Worm (Caenorhabditis elegans) whole organism, early embryonic: ENCODE measurements around the gene ZK632.14.

Experiments used
- B0310.2 ChIP-seq: sonication (generic microtip); optimal IDR thresholded peaks from 2 replicates; lab custom pipeline; 2016; ENCODE audit warnings: mild to moderate bottlenecking, missing genetic modification characterization, missing compliant biosample characterization
- F13C5.2 ChIP-seq: sonication (generic microtip); optimal IDR thresholded peaks from 2 replicates; lab custom pipeline; 2017; ENCODE audit warnings: mild to moderate bottlenecking, missing genetic modification characterization, inconsistent platforms, missing compliant biosample characterization
- aly-1 ChIP-seq: sonication (generic microtip); optimal IDR thresholded peaks from 2 replicates; lab custom pipeline; 2016; ENCODE audit warnings: missing genetic modification characterization, missing compliant biosample characterization
- ama-1 ChIP-seq: fragments of 150-350 bp; optimal IDR thresholded peaks from 2 replicates; lab custom pipeline; 2014
- ceh-13 ChIP-seq: fragments of 200-800 bp; sonication (Bioruptor generic); optimal IDR thresholded peaks from 2 replicates; lab custom pipeline; 2018; ENCODE audit warnings: mild to moderate bottlenecking, missing genetic modification characterization, missing compliant biosample characterization
- ceh-36 ChIP-seq: sonication (generic microtip); optimal IDR thresholded peaks from 2 replicates; lab custom pipeline; 2016; ENCODE audit warnings: missing genetic modification characterization, inconsistent platforms, missing compliant biosample characterization
- ets-7 ChIP-seq: sonication (generic microtip); optimal IDR thresholded peaks from 2 replicates; lab custom pipeline; 2016; ENCODE audit warnings: missing genotype, missing genetic modification characterization, missing compliant biosample characterization
- flt-1 ChIP-seq: fragments of 200-800 bp; sonication (Bioruptor generic); IDR thresholded peaks from 2 replicates; pipeline ENCODE4 v1.3.6; 2022; ENCODE audit warnings: missing genetic modification characterization, missing compliant biosample characterization
- hmbx-1 ChIP-seq: sonication (generic microtip); optimal IDR thresholded peaks from 2 replicates; lab custom pipeline; 2016; ENCODE audit warnings: mild to moderate bottlenecking, missing genetic modification characterization, missing compliant biosample characterization
- hmg-4 ChIP-seq: fragments of 200-800 bp; sonication (Bioruptor generic); optimal IDR thresholded peaks from 2 replicates; lab custom pipeline; 2018; ENCODE audit warnings: mild to moderate bottlenecking, missing genetic modification characterization, missing compliant biosample characterization
- hnd-1 ChIP-seq: sonication (generic microtip); optimal IDR thresholded peaks from 2 replicates; lab custom pipeline; 2016; ENCODE audit warnings: missing genetic modification characterization, missing compliant biosample characterization
- pes-1 ChIP-seq: fragments of 200-800 bp; sonication (Bioruptor generic); IDR thresholded peaks from 2 replicates; pipeline ENCODE4 v1.3.6; 2022; ENCODE audit warnings: missing genetic modification reagents, missing genetic modification characterization, missing compliant biosample characterization
- scrt-1 ChIP-seq: fragments of 200-800 bp; sonication (Bioruptor generic); IDR thresholded peaks from 2 replicates; pipeline ENCODE4 v1.3.6; 2022; ENCODE audit warnings: missing genetic modification characterization, missing compliant biosample characterization
- sea-1 ChIP-seq: fragments of 200-800 bp; sonication (Bioruptor generic); conservative IDR thresholded peaks from 2 replicates; pipeline ENCODE4 v1.3.6; 2022; ENCODE audit warnings: missing genetic modification characterization, missing compliant biosample characterization
- tbx-11 ChIP-seq: fragments of 200-800 bp; sonication (Bioruptor generic); IDR thresholded peaks from 2 replicates; pipeline ENCODE4 v1.3.6; 2022; ENCODE audit warnings: missing genetic modification characterization, missing compliant biosample characterization
- tbx-37 ChIP-seq: fragments of 200-800 bp; sonication (Bioruptor generic); conservative IDR thresholded peaks from 2 replicates; pipeline ENCODE4 v1.3.6; 2022; ENCODE audit warnings: missing genetic modification reagents, missing genetic modification characterization, missing compliant biosample characterization
- tra-4 ChIP-seq: sonication (generic microtip); optimal IDR thresholded peaks from 2 replicates; lab custom pipeline; 2017; ENCODE audit warnings: missing genetic modification characterization, missing compliant biosample characterization

The ZK632.14 gene

DNA sequence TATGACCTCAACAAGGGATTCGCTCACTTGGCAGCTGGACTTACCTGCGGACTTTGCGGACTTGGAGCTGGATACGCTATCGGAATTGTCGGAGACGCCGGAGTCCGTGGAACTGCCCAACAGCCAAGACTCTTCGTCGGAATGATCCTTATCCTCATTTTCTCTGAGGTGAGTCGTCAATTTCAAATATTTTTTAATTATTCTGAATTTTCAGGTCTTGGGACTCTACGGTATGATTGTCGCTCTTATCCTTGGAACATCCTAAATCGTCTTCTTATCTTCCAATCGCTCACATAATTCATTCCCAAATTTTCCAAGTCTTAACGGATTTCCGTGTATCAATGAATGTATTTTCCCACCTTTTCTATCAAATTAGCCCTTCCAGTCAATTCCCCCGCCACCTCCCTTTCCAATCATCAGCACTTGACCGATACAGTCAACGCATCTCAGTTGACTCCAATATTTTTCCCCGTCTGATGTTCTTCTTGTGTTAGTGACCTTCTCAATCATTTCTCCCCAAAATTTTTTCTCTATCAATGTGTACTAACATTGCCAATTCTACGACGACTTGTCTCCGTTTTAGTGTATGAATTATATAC, 30.7 kb upstream of the ZK632.14 start, which contains the start of gene R10E11.6:
TSS of gene R10E11.6 (plus strand) at position 524 of the 599 bp plus-strand sequence.
- TF ChIP-seq tbx-37 (GFP tag; lab: Robert Waterston, UW) (no peak), ceh-13 (GFP tag; lab: Kevin White, UChicago) (no peak), scrt-1 (no peak), B0310.2 (tag; lab: Kevin White, UChicago) (no peak), ceh-36 (no peak), pes-1 (GFP tag; lab: Robert Waterston, UW) (no peak), ets-7 (tag; lab: Kevin White, UChicago) (no peak), tra-4 (tag; lab: Kevin White, UChicago) (no peak), tbx-11 (GFP tag; lab: Robert Waterston, UW) (no peak), F13C5.2 (tag; lab: Kevin White, UChicago) (no peak), aly-1 (tag; lab: Kevin White, UChicago) (no peak)

DNA sequence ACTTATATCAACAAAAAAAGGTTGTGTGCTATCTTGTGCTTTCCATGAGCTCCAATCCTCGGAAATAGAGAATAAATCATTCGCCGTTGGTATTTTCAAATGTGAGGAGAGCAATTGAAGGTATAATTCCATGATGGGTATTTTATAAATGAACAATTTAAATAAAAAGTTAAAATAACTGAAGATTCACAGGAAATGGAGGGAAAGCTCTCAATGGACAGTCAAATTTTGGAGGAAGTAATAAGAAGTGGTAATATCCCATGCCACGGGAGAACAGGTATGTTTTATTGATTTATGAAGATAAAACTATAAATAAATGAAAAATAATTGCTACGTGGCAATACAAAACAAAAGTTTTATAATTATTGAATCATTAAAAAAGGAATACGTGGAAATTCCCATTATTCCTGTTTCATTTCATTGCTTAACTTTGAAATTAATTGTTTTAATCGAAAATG, 30.1 kb upstream of the ZK632.14 start:
- TF ChIP-seq tbx-37 (GFP tag; lab: Robert Waterston, UW) (no peak), sea-1 (GFP tag; lab: Robert Waterston, UW) (no peak)

DNA sequence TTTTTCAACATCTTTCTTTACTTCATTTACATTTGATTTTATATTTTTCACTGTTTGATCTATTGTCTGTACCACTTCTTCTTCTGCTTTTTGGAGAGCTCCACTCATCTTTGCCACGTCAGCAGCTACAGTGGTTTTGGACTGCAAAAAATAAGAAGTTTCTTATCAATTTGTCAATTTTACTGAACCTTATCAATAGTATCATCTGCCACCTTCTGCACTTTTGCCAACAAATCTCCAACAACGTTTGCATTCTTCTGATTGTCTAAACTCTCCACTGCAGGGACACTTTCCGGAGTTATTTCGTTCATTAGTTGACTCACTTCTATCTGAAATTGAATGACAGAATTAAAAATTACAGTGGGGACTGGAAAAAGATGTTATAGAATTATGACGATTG, 26.5 kb upstream of the ZK632.14 start:
- TF ChIP-seq tbx-11 (GFP tag; lab: Robert Waterston, UW) (no peak), F13C5.2 (tag; lab: Kevin White, UChicago) (no peak), ets-7 (tag; lab: Kevin White, UChicago) (no peak), ama-1 (no peak), tra-4 (tag; lab: Kevin White, UChicago) (no peak), aly-1 (tag; lab: Kevin White, UChicago) (no peak), flt-1 (no peak), sea-1 (GFP tag; lab: Robert Waterston, UW) (no peak), scrt-1 (no peak), hnd-1 (no peak), hmg-4 (GFP tag; lab: Kevin White, UChicago) (no peak), ceh-36 (no peak), hmbx-1 (no peak), tbx-37 (GFP tag; lab: Robert Waterston, UW) (no peak), pes-1 (GFP tag; lab: Robert Waterston, UW) (no peak), B0310.2 (tag; lab: Kevin White, UChicago) (no peak), ceh-13 (GFP tag; lab: Kevin White, UChicago) (no peak)

DNA sequence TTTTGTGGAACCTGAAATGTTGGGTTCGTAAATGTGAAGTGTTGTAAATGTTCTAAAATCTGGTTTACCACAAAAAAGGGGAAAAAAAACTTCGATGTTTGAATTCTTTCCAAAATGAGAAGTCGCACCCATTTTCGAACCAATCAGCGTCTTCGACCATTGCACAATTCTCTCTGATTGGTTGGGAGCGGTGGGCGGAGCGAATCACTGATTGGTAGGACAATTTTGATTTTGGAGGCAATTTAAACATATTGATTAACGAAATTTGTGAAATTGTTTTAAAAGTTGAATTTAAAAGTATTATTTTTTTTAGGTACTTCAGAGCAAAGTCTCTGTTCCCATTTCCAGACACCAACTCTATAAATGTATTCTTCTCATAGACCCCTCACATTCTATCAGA, 24.2 kb upstream of the ZK632.14 start:
- TF ChIP-seq hmg-4 (GFP tag; lab: Kevin White, UChicago) (no peak), ceh-13 (GFP tag; lab: Kevin White, UChicago) (no peak), hnd-1 (no peak), sea-1 (GFP tag; lab: Robert Waterston, UW) (no peak), ceh-36 (no peak), flt-1 (no peak), B0310.2 (tag; lab: Kevin White, UChicago) (no peak)

DNA sequence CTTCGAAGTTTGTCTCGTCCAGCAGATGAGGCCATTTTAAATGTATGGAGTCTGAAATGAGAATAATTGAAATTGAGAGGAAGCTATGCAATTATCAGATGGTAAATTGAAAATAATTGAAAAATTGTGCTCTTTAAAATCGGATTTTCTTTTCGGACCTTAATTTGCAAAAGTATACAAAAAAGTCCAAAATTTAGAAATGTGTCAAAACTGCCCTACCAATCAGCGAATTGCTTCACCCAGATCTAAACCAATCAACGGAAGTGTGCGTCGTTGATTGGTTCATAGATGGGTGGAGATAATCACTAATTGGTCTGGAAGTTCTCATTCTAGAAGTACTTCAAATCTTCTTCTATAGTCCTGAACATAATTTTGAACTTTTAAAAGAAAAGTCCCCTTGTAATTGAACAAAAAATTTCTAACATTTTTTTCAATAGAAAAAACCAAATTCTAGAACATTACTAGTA, 23.6 kb upstream of the ZK632.14 start, which contains the start of gene R10E11.5:
TSS of gene R10E11.5 (minus strand) at position 51 of the 467 bp plus-strand sequence.
- TF ChIP-seq ets-7 (tag; lab: Kevin White, UChicago) (no peak), tbx-11 (GFP tag; lab: Robert Waterston, UW) (no peak), tbx-37 (GFP tag; lab: Robert Waterston, UW) (no peak), ama-1 (no peak), flt-1 (no peak), ceh-36 (no peak), tra-4 (tag; lab: Kevin White, UChicago) (no peak), B0310.2 (tag; lab: Kevin White, UChicago) (no peak), scrt-1 (no peak), hmg-4 (GFP tag; lab: Kevin White, UChicago) (no peak), hnd-1 (no peak), sea-1 (GFP tag; lab: Robert Waterston, UW) (no peak), pes-1 (GFP tag; lab: Robert Waterston, UW) (no peak), hmbx-1 (no peak), F13C5.2 (tag; lab: Kevin White, UChicago) (no peak), ceh-13 (GFP tag; lab: Kevin White, UChicago) (no peak), aly-1 (tag; lab: Kevin White, UChicago) (no peak)

DNA sequence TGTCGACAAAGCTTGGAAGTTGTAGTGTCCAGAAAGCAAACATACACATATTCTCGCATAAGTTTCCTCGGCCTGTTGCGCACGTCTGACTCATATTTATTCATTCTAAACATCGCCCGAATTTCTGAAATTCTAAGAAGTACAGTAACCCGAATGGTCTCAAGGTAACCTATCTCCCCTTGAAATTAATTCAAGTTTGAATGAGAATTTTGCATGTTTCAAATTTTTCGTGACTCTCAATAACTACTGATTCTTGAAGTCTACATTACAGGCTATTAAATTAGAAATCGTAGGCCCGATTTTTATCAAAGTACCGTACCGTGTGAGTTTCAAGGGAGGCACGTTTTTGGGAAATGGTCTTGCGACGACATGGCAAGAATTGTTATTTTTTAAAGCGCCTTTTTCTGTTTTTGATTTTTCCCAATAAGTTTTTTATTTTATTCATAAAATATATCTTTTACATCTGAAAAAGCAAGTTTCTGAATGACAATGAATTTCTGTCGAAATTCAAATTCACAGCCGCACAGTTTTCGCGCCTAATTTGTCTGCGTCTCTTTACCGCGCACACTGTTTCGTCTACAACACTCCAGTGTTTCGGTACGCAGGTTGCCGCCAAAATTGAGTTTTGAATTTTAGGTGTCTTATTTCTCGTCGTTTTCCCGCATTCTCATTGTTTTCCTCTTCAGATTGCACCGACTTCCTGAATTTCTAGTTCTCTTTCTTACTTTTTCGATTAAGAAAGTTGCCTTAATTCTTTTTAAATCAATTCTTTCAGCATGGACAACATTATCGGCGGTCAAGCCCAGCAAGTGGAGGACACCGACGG, 19.4 kb upstream of the ZK632.14 start, which contains the start of the genes R10E11.9 and mcm-6:
TSS of gene R10E11.9 (minus strand) at position 51 of the 826 bp plus-strand sequence.
TSS of gene mcm-6 (plus strand) at position 776 of the 826 bp plus-strand sequence.
- TF ChIP-seq ama-1 (no peak), F13C5.2 (tag; lab: Kevin White, UChicago) (no peak), hmg-4 (GFP tag; lab: Kevin White, UChicago) (no peak), ceh-36 (no peak), hnd-1 (no peak), tbx-11 (GFP tag; lab: Robert Waterston, UW) (no peak), B0310.2 (tag; lab: Kevin White, UChicago) (no peak)

DNA sequence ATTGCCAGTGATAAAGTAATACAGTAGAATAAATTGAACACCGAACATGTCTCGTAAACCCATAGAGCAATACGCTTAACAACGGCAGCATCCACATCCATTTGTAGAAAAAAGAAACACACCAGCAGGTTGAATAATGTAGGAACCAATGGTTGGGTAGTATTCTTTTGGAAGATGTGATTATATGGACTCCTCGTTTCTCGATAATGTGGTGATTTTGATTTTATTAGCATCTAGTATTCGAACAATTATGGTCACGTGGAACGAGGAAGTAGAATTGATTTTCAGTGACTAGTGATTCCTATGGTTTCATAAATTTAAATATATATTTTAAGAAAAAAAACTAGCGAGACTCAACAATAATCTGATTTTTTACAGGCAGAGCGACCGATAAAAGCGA, 16.8 kb upstream of the ZK632.14 start, which contains the start of gene srxa-10:
TSS of gene srxa-10 (minus strand) at position 101 of the 400 bp plus-strand sequence.
- TF ChIP-seq ets-7 (tag; lab: Kevin White, UChicago) (no peak), ama-1 (no peak), ceh-36 (no peak), hmbx-1 (no peak), aly-1 (tag; lab: Kevin White, UChicago) (no peak), pes-1 (GFP tag; lab: Robert Waterston, UW) (no peak), flt-1 (no peak), scrt-1 (no peak), F13C5.2 (tag; lab: Kevin White, UChicago) (no peak), tra-4 (tag; lab: Kevin White, UChicago) (no peak), B0310.2 (tag; lab: Kevin White, UChicago) (no peak), tbx-11 (GFP tag; lab: Robert Waterston, UW) (no peak)
